Worm (Caenorhabditis elegans) whole organism, early embryonic: ENCODE data around the gene ZK546.5.
"Not testable (repeated sequence)": the region's sequence is repeated elsewhere in the genome, so short reads cannot be mapped to it uniquely, and the experiment has no call there.

Experiments
- B0310.2 ChIP-seq: sonication (generic microtip); optimal IDR thresholded peaks from 2 replicates; lab custom pipeline; 2016; ENCODE audit warnings: mild to moderate bottlenecking, missing genetic modification characterization, missing compliant biosample characterization
- F13C5.2 ChIP-seq: sonication (generic microtip); optimal IDR thresholded peaks from 2 replicates; lab custom pipeline; 2017; ENCODE audit warnings: mild to moderate bottlenecking, missing genetic modification characterization, inconsistent platforms, missing compliant biosample characterization
- aly-1 ChIP-seq: sonication (generic microtip); optimal IDR thresholded peaks from 2 replicates; lab custom pipeline; 2016; ENCODE audit warnings: missing genetic modification characterization, missing compliant biosample characterization
- ama-1 ChIP-seq: fragments of 150-350 bp; optimal IDR thresholded peaks from 2 replicates; lab custom pipeline; 2014
- ceh-13 ChIP-seq: fragments of 200-800 bp; sonication (Bioruptor generic); optimal IDR thresholded peaks from 2 replicates; lab custom pipeline; 2018; ENCODE audit warnings: mild to moderate bottlenecking, missing genetic modification characterization, missing compliant biosample characterization
- ceh-36 ChIP-seq: sonication (generic microtip); optimal IDR thresholded peaks from 2 replicates; lab custom pipeline; 2016; ENCODE audit warnings: missing genetic modification characterization, inconsistent platforms, missing compliant biosample characterization
- ets-7 ChIP-seq: sonication (generic microtip); optimal IDR thresholded peaks from 2 replicates; lab custom pipeline; 2016; ENCODE audit warnings: missing genotype, missing genetic modification characterization, missing compliant biosample characterization
- flt-1 ChIP-seq: fragments of 200-800 bp; sonication (Bioruptor generic); IDR thresholded peaks from 2 replicates; pipeline ENCODE4 v1.3.6; 2022; ENCODE audit warnings: missing genetic modification characterization, missing compliant biosample characterization
- hmbx-1 ChIP-seq: sonication (generic microtip); optimal IDR thresholded peaks from 2 replicates; lab custom pipeline; 2016; ENCODE audit warnings: mild to moderate bottlenecking, missing genetic modification characterization, missing compliant biosample characterization
- hmg-4 ChIP-seq: fragments of 200-800 bp; sonication (Bioruptor generic); optimal IDR thresholded peaks from 2 replicates; lab custom pipeline; 2018; ENCODE audit warnings: mild to moderate bottlenecking, missing genetic modification characterization, missing compliant biosample characterization
- hnd-1 ChIP-seq: sonication (generic microtip); optimal IDR thresholded peaks from 2 replicates; lab custom pipeline; 2016; ENCODE audit warnings: missing genetic modification characterization, missing compliant biosample characterization
- pes-1 ChIP-seq: fragments of 200-800 bp; sonication (Bioruptor generic); IDR thresholded peaks from 2 replicates; pipeline ENCODE4 v1.3.6; 2022; ENCODE audit warnings: missing genetic modification reagents, missing genetic modification characterization, missing compliant biosample characterization
- scrt-1 ChIP-seq: fragments of 200-800 bp; sonication (Bioruptor generic); IDR thresholded peaks from 2 replicates; pipeline ENCODE4 v1.3.6; 2022; ENCODE audit warnings: missing genetic modification characterization, missing compliant biosample characterization
- sea-1 ChIP-seq: fragments of 200-800 bp; sonication (Bioruptor generic); conservative IDR thresholded peaks from 2 replicates; pipeline ENCODE4 v1.3.6; 2022; ENCODE audit warnings: missing genetic modification characterization, missing compliant biosample characterization
- tbx-11 ChIP-seq: fragments of 200-800 bp; sonication (Bioruptor generic); IDR thresholded peaks from 2 replicates; pipeline ENCODE4 v1.3.6; 2022; ENCODE audit warnings: missing genetic modification characterization, missing compliant biosample characterization
- tbx-37 ChIP-seq: fragments of 200-800 bp; sonication (Bioruptor generic); conservative IDR thresholded peaks from 2 replicates; pipeline ENCODE4 v1.3.6; 2022; ENCODE audit warnings: missing genetic modification reagents, missing genetic modification characterization, missing compliant biosample characterization
- tra-4 ChIP-seq: sonication (generic microtip); optimal IDR thresholded peaks from 2 replicates; lab custom pipeline; 2017; ENCODE audit warnings: missing genetic modification characterization, missing compliant biosample characterization

ZK546.5 gene

ce11 chrII:4935518-4935917 lies at the start of gene ZK546.5:
TSS of gene ZK546.5 (plus strand) at chrII:4935818.
- no peak for TF ChIP-seq pes-1
- no peak for TF ChIP-seq hmg-4 (GFP tag; lab: Kevin White, UChicago)
- TF ChIP-seq B0310.2: no peak
- no peak for TF ChIP-seq flt-1
- no peak for TF ChIP-seq tbx-11 (GFP tag; lab: Robert Waterston, UW)
- TF ChIP-seq hmbx-1 (tag; lab: Kevin White, UChicago): no peak
- no peak for TF ChIP-seq scrt-1
- TF ChIP-seq ceh-13 (GFP tag; lab: Kevin White, UChicago): no peak
- TF ChIP-seq F13C5.2: no peak
- no peak for TF ChIP-seq tbx-37 (GFP tag; lab: Robert Waterston, UW)
- TF ChIP-seq ceh-36 (tag; lab: Kevin White, UChicago): no peak
- no peak for TF ChIP-seq aly-1
- no peak for TF ChIP-seq tra-4 (tag; lab: Kevin White, UChicago)
- TF ChIP-seq ets-7 (tag; lab: Kevin White, UChicago): no peak
- no peak for TF ChIP-seq ama-1
- TF ChIP-seq hnd-1 (tag; lab: Kevin White, UChicago): no peak
- no peak for TF ChIP-seq sea-1

- TF ChIP-seq aly-1 (no peak), hmg-4 (GFP tag; lab: Kevin White, UChicago) (no peak), tbx-11 (GFP tag; lab: Robert Waterston, UW) (no peak), F13C5.2 (no peak), ceh-36 (tag; lab: Kevin White, UChicago) (no peak), ets-7 (tag; lab: Kevin White, UChicago) (no peak), flt-1 (no peak), ama-1 (no peak), pes-1 (no peak), tra-4 (tag; lab: Kevin White, UChicago) (no peak), sea-1 (no peak), tbx-37 (GFP tag; lab: Robert Waterston, UW) (no peak), hmbx-1 (tag; lab: Kevin White, UChicago) (no peak), ceh-13 (GFP tag; lab: Kevin White, UChicago) (no peak), B0310.2 (no peak), hnd-1 (tag; lab: Kevin White, UChicago) (no peak), scrt-1 (no peak)
Measured at ce11 chrII:4885976-4886375, 49.6 kb upstream of the ZK546.5 start, which contains the start of gene R05F9.7. TSS of gene R05F9.7 (plus strand) at chrII:4886276.

ce11 chrII:4888527-4889487 lies 46.8 kb upstream of the ZK546.5 start, which contains the start of gene pgm-1:
TSS of gene pgm-1 (plus strand) at chrII:4889437.
- TF ChIP-seq B0310.2 (no peak), ceh-36 (tag; lab: Kevin White, UChicago) (no peak), tra-4 (tag; lab: Kevin White, UChicago) (no peak), pes-1 (no peak), hmg-4 (GFP tag; lab: Kevin White, UChicago) (no peak), flt-1 (no peak), ceh-13 (GFP tag; lab: Kevin White, UChicago) (no peak), tbx-11 (GFP tag; lab: Robert Waterston, UW) (no peak), hmbx-1 (tag; lab: Kevin White, UChicago) (no peak), aly-1 (no peak), sea-1 (no peak), F13C5.2 (no peak), hnd-1 (tag; lab: Kevin White, UChicago) (no peak), tbx-37 (GFP tag; lab: Robert Waterston, UW) (no peak), ama-1 (no peak), scrt-1 (no peak), ets-7 (tag; lab: Kevin White, UChicago) (no peak)

DNA sequence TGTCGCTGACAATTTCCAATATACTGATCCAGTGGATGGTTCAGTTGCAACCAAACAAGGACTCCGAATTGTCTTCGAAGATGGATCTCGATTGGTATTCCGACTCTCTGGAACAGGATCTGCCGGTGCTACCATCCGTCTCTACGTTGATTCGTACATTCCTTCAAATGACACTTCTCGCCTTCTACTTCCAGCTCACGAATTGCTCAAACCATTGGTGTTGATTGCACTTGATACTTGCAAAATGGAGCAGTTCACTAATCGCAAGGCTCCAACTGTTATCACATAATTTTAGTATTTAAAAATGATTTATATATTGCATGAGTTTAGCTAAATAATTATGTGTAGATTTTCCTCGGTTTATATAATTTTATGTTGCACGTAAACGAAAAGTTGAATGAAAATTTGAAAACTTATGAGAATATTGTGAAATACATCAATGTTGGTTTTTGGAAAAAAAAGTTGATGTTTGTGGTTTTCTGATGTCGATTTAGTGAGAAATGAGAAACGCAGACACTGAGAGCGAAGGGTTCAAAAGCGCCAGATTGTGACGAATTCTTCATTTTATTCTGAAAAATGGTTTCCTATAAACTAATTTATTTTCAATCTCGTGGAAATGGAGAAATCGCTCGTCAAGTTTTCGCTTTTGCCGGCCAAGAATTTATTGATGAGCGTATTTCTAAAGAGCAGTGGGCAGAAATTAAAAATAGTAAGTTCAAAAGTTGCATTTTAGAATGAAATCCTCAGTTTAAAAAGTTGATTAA lies 44.4 kb upstream of the ZK546.5 start, which contains the start of gene gst-9:
Gene gst-9, plus strand, starts transcription at position 574 of the 764 bp plus-strand sequence.
- TF ChIP-seq pes-1 (no peak), hmbx-1 (tag; lab: Kevin White, UChicago) (no peak), hmg-4 (GFP tag; lab: Kevin White, UChicago) (no peak), scrt-1 (no peak), sea-1 (no peak), hnd-1 (tag; lab: Kevin White, UChicago) (no peak), tra-4 (tag; lab: Kevin White, UChicago) (no peak), tbx-37 (GFP tag; lab: Robert Waterston, UW) (no peak), ets-7 (tag; lab: Kevin White, UChicago) (no peak), ceh-36 (tag; lab: Kevin White, UChicago) (no peak), flt-1 (no peak), ceh-13 (GFP tag; lab: Kevin White, UChicago) (no peak), tbx-11 (GFP tag; lab: Robert Waterston, UW) (no peak), ama-1 (no peak), B0310.2 (no peak), aly-1 (no peak), F13C5.2 (no peak)

DNA sequence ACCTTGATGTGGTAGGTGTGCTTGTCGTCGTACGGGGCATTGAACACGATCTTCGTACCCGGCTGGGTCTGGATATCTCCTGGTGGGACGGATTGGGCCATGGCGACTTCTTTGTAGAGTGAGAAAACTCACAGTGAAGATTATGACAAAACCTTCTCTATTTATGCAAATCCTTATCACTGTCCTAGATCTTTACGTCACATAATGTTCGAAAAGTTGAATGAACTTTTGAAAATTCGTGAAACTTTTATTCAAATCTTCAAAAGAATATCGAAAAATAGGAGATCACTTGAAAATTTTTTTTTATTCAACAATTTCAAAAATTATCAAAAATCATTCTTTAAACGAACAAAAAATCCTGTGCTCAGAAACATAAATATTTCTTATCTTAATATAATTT lies 43.0 kb upstream of the ZK546.5 start, which contains the start of gene msp-33:
Gene msp-33, minus strand, starts transcription at position 101 of the 400 bp plus-strand sequence.
- no peak for TF ChIP-seq hmg-4 (GFP tag; lab: Kevin White, UChicago)
- TF ChIP-seq tbx-11 (GFP tag; lab: Robert Waterston, UW): no peak
- no peak for TF ChIP-seq tra-4 (tag; lab: Kevin White, UChicago)
- no peak for TF ChIP-seq tbx-37 (GFP tag; lab: Robert Waterston, UW)
- no peak for TF ChIP-seq pes-1
- no peak for TF ChIP-seq ets-7 (tag; lab: Kevin White, UChicago)
- TF ChIP-seq ama-1: no peak
- TF ChIP-seq ceh-13 (GFP tag; lab: Kevin White, UChicago): no peak
- TF ChIP-seq ceh-36 (tag; lab: Kevin White, UChicago): no peak
- TF ChIP-seq hnd-1 (tag; lab: Kevin White, UChicago): no peak
- no peak for TF ChIP-seq B0310.2
- no peak for TF ChIP-seq aly-1

DNA sequence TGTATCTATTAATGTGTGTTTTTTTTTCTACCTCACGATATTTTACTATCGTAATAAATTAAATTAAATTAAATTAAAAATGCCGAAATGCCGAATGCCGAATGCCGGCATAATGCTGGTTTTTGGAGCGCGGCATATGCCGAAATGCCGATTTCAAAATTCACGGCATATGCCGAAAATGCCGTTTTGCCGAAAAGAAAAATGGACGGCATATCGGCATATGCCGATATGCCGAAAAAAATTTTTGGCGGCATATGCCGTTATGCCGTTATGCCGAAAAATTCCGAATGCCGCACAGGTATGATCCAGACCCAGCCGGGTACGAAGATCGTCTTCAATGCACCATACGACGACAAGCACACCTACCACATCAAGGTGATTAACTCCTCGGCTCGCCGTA lies 37.1 kb upstream of the ZK546.5 start, which contains the start of gene msp-32:
Gene msp-32, plus strand, starts transcription at position 301 of the 400 bp plus-strand sequence.
- TF ChIP-seq hmg-4 (GFP tag; lab: Kevin White, UChicago); pes-1; tbx-37 (GFP tag; lab: Robert Waterston, UW): not testable (repeated sequence)
